Worm (Caenorhabditis elegans) whole organism, mixed stage, embryonic: ENCODE data around the gene Y43F8B.12.

Experiments
- bed-3 ChIP-seq: fragments of 200-800 bp; sonication (Bioruptor generic); optimal IDR thresholded peaks from 3 replicates; lab custom pipeline; 2018; ENCODE audit warnings: mild to moderate bottlenecking, missing genetic modification characterization, moderate library complexity, missing compliant biosample characterization
- ces-1 ChIP-seq: fragments of 150-350 bp; optimal IDR thresholded peaks from 2 replicates; lab custom pipeline; 2014; ENCODE audit warnings: missing biosample characterization, missing genetic modification reagents, missing genetic modification characterization
- lin-13 ChIP-seq: fragments of 150-350 bp; optimal IDR thresholded peaks from 2 replicates; lab custom pipeline; 2014; ENCODE audit warnings: missing biosample characterization, missing genetic modification characterization
- lsy-2 ChIP-seq: fragments of 150-350 bp; optimal IDR thresholded peaks from 2 replicates; lab custom pipeline; 2014; ENCODE audit warnings: missing biosample characterization, missing genetic modification characterization
- mab-5 ChIP-seq: fragments of 150-350 bp; optimal IDR thresholded peaks from 2 replicates; lab custom pipeline; 2014; ENCODE audit warnings: missing biosample characterization, missing genetic modification characterization
- mep-1 ChIP-seq: fragments of 150-350 bp; optimal IDR thresholded peaks from 2 replicates; lab custom pipeline; 2017; ENCODE audit warnings: missing biosample characterization, missing genetic modification reagents, missing genetic modification characterization, inconsistent platforms
- nhr-12 ChIP-seq: fragments of 150-350 bp; optimal IDR thresholded peaks from 2 replicates; lab custom pipeline; 2014; ENCODE audit warnings: missing biosample characterization, missing genetic modification characterization
- nhr-237 ChIP-seq: fragments of 150-350 bp; optimal IDR thresholded peaks from 2 replicates; lab custom pipeline; 2014; ENCODE audit warnings: missing biosample characterization, missing genetic modification characterization
- pha-4 ChIP-seq: fragments of 150-350 bp; optimal IDR thresholded peaks from 2 replicates; lab custom pipeline; 2018; ENCODE audit warnings: missing biosample characterization, missing genetic modification reagents, missing genetic modification characterization
- snpc-4 ChIP-seq: fragments of 150-350 bp; optimal IDR thresholded peaks from 2 replicates; lab custom pipeline; 2014; ENCODE audit warnings: missing biosample characterization, missing genetic modification characterization
- sptf-1 ChIP-seq: sonication (generic microtip); optimal IDR thresholded peaks from 2 replicates; lab custom pipeline; 2017; ENCODE audit warnings: mild to moderate bottlenecking, missing genetic modification characterization, moderate library complexity, missing compliant biosample characterization
- unc-39 ChIP-seq: fragments of 150-350 bp; optimal IDR thresholded peaks from 2 replicates; lab custom pipeline; 2014; ENCODE audit warnings: missing biosample characterization, missing genetic modification characterization
- unc-62 ChIP-seq: fragments of 150-350 bp; optimal IDR thresholded peaks from 2 replicates; lab custom pipeline; 2014; ENCODE audit warnings: missing biosample characterization, missing genetic modification reagents, missing genetic modification characterization
- ztf-11 ChIP-seq: fragments of 150-350 bp; optimal IDR thresholded peaks from 2 replicates; lab custom pipeline; 2014; ENCODE audit warnings: missing biosample characterization, missing genetic modification characterization

DNA sequence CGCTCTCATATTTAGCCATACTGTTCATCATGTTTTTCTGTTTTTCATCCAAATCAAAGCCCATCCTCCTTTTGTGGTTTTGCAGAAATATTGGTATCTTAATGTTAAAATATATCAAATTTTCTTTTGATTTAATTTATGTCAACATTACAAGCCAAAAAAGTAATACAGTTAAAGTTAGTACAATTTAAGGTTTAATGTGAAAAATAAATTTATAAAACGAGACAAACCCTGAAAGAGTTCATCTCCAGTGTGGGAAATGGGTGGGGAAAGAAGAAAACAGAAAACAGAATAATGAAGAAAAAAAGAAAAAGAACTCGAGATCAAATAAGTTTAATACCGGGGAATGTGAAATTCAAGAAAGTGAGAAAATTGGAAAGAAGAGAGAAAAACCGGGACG lies 19.4 kb upstream of the Y43F8B.12 start, which contains the start of gene M04C3.2:
- TF ChIP-seq ztf-11 (tag; lab: Kevin White, UChicago) = no peak
- no peak for TF ChIP-seq nhr-12 (tag; lab: Kevin White, UChicago)
- no peak for TF ChIP-seq snpc-4 (tag; lab: Kevin White, UChicago)
- no peak for TF ChIP-seq bed-3 (GFP tag; lab: Kevin White, UChicago)
- no peak for TF ChIP-seq unc-39
- TF ChIP-seq lsy-2 (tag; lab: Kevin White, UChicago) = no peak
- no peak for TF ChIP-seq nhr-237
- TF ChIP-seq unc-62 (GFP tag; lab: Kevin White, UChicago) = no peak
- TF ChIP-seq mab-5 (tag; lab: Kevin White, UChicago) = no peak
- TF ChIP-seq pha-4 (tag; lab: Kevin White, UChicago) = no peak
- TF ChIP-seq sptf-1 (tag; lab: Kevin White, UChicago) = no peak
- TF ChIP-seq mep-1 (tag; lab: Kevin White, UChicago) = no peak
- TF ChIP-seq lin-13 (tag; lab: Kevin White, UChicago) = no peak
- TF ChIP-seq ces-1 (GFP tag; lab: Kevin White, UChicago) = no peak
